Fruit fly (Drosophila melanogaster) whole organism, larva: ENCODE measurements around the gene CG42502.

Experiments used
- noc ChIP-seq: fragments of 200-800 bp; sonication (Bioruptor generic); optimal IDR thresholded peaks from 3 replicates; lab custom pipeline; 2019; ENCODE audit warnings: missing biosample characterization, mild to moderate bottlenecking, missing genetic modification characterization, moderate library complexity

The CG42502 gene

DNA sequence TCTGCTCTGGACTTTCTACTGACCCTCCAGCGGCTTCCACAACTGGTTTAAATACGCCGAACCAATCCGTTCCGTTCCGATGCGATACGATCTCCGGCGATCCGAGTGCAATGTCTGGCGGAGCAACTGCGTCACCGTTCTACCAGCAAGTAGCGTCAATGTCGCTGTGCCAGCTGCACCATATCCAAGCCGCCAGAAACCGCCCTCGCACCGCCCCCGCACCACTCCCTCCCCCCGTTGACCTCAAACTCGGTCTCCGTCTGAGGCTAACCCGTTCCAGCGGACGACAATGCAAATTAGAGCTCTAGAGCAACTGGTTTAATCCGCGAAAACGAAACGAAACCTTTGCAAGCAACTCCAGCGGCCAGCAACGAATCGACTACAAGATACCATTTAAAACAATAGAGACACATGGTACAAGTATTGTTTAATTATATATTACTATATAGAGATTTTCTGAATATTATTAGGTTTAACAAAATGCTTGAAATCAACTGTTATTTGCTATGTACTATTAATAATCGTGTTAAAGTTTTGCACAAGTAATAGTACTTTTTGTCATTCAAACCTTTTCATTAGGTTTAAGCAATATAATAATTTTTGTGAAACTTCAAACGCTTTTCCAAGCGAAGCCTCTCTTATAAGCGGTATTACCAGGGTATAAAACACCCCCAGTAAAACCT lies at the start of gene CG42502, which contains the start of gene CG10570:
TSS of gene CG42502 (minus strand) at position 293 of the 683 bp plus-strand sequence.
TSS of gene CG10570 (minus strand) at position 293 of the 683 bp plus-strand sequence.
- TF ChIP-seq noc (tag; lab: Kevin White, UChicago), result no peak

DNA sequence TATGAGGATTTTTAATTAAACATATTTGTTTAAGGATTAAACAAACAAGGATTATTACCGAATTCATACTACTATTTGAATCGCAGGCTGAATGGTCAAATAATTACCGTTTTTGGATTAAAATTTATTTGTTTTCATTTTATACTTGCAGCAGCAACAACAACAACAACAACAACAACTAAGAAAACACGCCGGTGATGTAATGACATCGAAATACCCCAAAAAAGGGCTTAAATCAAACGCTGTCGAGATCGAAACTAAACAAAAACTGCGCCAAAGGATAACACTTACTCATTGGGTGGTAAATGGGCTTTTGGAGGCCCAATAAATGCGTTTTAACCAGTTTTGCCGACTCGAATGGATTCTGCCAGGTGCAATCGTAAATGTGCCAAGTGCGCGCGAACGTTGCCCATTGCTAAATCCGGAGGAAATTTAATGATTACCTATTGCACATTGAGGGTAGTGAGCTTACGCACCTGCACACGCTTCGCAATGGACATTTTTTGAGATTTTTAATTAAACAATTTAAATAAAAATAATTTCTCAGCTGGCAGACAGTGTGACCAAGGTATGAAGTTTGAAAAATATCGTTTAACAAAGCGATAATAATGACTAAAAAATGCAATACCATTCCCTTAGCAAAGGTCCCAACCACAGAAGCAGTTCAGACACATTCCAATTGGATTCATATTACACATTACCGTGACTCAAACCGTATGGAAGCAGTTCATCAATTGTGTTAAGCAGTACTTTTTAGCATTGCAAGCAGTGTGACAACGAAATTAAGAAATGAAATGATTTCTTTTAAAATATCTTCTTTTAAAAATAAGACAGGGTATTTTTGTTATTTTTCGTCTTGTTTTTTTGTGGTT lies 47.8 kb upstream of the CG42502 start, which contains the start of the genes CG10602 and mRpL13:
TSS of gene CG10602 (minus strand) at position 588 of the 872 bp plus-strand sequence.
TSS of gene mRpL13 (minus strand) at position 588 of the 872 bp plus-strand sequence.
- no peak for TF ChIP-seq noc (tag; lab: Kevin White, UChicago)

DNA sequence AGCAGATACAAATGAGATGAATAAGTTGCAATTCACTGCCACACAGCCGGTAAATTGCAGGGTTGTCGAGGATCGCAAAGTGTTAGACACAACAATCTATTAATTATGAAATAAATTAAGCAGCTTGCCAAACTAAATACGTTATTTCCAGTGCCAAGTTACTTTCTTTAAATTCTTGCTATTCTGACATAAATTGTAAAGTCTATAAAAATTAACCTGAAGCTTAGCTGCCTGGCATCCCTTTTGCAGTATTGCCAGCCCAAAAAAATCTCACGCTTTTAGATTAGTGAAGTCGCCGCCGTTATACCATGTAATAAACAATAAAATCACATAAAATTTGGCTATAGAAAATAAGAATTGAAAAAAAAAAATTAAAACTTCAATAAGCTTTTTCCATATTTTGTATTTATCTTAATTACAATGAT lies 46.6 kb upstream of the CG42502 start:
- peak; percentile 96 for TF ChIP-seq noc (tag; lab: Kevin White, UChicago)

DNA sequence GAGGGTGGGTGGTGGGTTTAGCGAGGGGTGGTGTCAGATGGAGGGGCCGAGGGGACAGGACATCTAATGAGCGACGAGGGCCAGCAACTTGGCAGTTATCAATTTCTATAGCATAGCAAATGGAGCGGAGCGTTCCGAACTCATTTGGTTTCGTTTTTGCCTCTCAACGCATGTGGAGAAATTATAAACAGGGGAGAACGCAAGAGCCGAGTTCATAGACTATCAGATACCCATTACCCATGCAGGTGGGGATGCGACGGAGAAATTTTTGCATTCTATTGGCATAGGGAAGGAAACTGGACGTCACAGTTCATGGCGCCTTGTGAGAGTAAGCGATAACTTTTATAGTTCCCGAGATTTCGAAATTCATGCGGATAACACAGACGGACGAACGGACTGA lies 41.2 kb upstream of the CG42502 start:
- no peak for TF ChIP-seq noc (tag; lab: Kevin White, UChicago)

DNA sequence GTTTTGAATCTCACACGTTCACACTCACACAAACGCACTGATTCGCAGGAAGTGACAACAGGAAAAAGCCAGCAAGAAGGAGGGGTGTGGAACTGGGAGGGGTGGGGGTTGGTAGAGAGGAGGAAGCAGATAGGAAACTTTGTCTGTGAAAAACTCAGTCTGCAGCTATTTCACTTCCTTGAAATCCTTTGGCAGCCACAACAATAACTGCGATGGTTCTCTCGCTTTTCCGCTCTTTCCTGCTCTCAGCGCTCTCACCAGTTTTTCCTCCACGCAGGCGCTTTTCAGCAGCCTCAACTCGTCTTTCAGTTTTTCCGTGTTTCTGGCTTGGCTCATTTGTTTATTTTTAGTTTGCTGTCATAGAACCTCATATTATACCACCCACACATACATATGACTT lies 35.8 kb upstream of the CG42502 start:
- no peak for TF ChIP-seq noc (tag; lab: Kevin White, UChicago)

DNA sequence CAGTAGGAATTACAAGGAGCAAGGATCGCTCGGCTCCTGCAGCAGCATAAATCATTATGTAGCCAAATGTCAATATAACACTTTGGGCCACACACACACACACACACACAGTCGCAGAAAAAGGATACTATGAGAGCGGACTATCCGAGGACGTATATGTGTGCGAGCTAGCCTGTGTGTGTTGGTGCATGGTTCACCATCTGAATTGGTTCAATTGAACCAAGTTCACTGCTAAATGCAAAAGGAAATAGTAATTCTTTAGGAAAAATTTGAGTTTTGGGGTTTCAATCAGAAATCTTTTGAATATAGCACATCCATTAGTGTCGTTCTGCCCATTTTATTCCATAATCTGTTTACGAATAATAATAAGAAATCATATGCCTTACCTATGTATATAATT lies 35.1 kb upstream of the CG42502 start:
- TF ChIP-seq noc (tag; lab: Kevin White, UChicago), result no peak

DNA sequence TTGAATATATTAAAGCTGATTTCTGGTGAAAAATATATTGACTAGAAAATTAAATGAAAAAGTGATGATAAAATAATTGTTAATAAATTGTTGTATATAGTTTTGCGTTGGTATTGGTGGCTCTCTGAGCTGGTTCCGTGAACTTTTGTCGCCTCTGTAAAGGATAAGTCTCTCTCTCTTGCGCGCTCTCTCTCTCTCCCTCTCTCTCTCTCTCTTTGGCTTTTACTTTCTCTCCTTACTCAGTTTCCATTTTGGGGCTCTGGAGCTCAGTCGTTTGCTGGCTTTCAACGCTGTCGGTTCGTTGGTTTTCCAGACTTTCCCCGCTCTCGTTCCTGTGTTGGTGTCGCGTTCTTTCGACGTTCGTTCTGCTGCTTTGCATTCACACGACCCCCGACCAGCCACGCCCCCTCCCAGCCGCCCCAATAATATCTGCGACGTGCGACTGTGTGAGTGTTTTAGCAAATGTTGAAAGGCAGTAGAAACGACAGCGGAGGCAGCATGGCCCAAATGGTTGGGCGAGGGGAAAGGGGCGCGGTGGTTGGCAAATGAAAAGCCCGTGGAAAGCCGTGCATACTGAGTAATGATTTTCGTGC lies 34.0 kb upstream of the CG42502 start, which contains the start of gene CG17321:
TSS of gene CG17321 (plus strand) at position 268 of the 593 bp plus-strand sequence.
- TF ChIP-seq noc (tag; lab: Kevin White, UChicago), result no peak

DNA sequence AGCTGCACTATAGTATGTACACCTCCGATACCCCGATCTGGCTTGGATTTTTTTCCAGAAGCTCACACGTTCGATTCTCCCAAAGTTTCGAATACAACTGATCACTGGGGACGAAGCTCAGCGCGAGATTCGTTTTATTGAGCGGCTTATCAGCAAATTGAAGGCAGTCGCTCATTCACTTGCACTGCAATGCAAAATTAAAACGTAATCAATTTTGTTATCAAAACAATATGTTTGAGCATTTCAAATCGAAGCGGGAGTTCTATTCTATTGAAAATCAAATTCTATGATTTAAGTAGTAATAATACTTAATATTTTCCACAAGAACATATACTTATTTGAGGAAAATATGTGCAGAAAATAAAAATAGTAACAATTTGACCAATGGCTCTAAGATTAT lies 33.4 kb upstream of the CG42502 start, which contains the start of gene CG33120:
TSS of gene CG33120 (minus strand) at position 101 of the 400 bp plus-strand sequence.
- TF ChIP-seq noc (tag; lab: Kevin White, UChicago), result no peak

DNA sequence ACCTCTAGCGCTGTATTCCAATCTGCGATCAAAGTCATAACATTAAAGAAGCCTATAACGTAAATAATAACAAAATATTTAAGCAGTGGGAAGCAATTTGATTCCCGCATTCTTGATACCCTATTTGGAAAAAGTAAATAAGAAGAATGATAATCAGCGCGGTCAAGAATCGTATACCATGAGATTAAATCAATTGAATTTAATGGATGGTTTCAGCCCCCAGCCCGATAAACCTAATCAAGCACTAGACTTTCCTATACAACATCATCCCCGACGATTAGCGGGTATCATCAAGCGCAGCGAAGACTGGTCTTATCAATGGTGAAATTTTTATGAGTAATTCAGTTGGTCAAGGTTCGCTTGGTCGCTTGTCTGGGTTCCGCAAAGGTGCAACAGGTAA lies 32.5 kb upstream of the CG42502 start:
- no peak for TF ChIP-seq noc (tag; lab: Kevin White, UChicago)

DNA sequence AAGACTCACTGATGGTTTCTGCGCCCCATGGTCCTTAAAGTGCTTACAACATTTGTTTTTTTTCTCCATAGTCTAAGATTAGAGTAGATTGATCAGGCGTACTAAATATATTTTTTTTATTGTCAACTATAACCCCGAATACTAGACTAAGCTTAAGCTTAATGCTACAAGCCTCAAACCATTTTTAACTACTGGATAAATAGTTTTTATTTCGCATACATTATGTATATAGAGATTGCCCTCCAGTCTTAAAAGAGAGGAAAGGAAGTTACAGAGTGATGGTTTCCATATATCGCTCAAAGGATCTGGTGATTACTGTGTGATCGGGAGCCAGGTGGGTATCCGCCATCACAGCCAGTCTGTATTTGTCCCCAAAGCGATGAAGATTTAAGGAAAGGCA lies 30.2 kb upstream of the CG42502 start, which contains the start of gene CG31752:
TSS of gene CG31752 (minus strand) at position 101 of the 400 bp plus-strand sequence.
- TF ChIP-seq noc (tag; lab: Kevin White, UChicago), result no peak

DNA sequence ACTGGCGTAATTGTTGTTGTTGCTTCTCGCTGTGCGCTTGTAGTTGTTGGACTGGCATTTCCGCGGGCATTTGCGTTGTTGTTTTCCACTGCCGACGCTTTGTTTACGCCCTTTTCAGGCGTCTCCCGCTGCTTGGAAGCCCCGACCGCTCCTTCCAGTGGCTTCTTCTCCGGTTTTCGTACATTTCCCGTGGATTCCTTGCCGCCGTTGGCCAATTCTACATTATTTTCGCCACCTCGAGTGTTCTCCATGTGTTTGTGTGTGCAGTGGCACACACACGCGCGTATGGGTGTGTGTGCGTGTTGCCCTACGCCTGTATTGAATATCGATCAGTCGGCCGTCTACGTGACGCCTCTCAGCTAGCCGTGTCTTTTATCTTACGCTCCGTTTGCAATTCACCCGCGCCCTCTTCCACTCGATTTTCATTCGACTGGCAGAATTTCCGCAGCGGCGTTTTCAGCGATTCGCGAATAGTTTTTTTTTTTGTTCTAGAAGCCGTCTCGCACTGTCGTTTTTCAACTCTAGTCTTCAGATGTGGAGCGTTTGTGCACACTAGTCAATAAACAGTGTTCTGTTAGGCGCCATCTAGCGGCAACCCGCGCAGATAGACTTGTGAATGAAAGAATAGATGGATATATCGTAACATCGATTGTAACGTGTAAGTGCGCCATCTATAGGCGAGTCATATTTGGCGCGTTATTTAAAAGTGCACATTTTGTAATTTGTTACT lies 28.3 kb upstream of the CG42502 start, which contains the start of gene CG10600:
TSS of gene CG10600 (minus strand) at position 537 of the 730 bp plus-strand sequence.
- TF ChIP-seq noc (tag; lab: Kevin White, UChicago), result peak; percentile 76

DNA sequence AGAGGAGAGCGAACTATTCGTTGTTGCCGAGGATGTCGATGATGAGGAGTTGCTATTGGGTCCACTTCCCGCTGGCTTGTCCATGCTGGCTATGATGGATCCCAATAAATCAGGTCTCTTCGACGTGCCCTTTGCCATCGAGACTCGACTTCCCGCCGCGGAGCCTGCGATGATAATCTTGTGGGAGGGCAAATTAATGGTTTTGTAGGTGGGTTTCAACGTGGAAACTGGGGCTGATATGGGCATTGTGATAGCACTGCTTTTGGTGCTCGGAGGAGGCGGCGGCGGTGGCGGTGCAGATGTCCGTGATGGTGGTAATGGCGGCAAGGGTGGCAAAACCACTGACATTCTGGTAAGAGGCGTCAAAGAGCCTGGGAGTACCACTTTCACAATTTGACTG lies 23.5 kb upstream of the CG42502 start:
- TF ChIP-seq noc (tag; lab: Kevin White, UChicago), result no peak

DNA sequence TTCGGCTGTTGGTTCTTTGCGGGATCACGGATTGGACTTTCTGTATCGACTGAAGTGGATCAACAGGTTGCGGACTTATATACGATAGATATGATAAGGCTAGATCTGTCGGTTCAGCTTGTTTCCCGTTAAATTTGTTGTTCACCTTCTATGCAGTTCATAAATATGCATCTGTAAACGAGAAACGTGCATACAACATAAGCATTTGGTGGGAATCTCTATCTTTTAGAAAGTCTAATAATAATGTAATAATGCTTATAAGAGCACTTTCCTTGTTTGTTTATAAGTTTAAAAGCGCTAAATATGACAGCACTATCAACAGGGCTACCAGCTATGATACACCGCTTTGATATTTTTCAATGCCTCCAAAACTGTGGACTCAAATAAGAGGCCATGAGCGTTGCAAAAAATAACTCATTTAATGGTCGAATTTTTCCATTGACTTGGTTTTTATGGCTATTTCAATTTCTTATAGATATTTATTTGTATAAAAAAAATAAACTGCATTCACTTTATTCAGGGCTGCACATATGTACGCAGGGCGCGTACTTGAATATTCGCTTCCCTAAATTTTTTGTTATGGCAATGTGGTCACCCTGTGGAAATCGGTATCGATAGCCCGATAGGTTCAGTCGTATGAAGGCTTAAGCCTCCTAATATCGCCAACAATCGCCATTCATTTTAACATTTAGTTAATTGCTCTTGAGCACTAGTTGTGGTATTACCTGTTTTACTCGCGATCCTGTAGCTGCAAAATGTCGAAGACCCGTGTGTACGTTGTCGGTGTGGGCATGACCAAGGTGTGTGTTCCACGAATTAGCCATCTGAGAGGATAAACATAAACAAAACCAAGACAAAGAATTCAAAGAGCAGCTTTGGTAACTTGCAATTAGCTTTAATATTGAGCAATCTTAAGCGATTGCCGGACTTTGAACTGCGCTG lies 19.8 kb upstream of the CG42502 start, which contains the start of the genes CG17597 and ScpX:
TSS of gene CG17597 (minus strand) at position 567 of the 942 bp plus-strand sequence.
TSS of gene ScpX (plus strand) at position 643 of the 942 bp plus-strand sequence.
- peak; percentile 17 for TF ChIP-seq noc (tag; lab: Kevin White, UChicago)
